Fruit fly (Drosophila melanogaster): Measurements from ENCODE around the gene CG5885.

DNA sequence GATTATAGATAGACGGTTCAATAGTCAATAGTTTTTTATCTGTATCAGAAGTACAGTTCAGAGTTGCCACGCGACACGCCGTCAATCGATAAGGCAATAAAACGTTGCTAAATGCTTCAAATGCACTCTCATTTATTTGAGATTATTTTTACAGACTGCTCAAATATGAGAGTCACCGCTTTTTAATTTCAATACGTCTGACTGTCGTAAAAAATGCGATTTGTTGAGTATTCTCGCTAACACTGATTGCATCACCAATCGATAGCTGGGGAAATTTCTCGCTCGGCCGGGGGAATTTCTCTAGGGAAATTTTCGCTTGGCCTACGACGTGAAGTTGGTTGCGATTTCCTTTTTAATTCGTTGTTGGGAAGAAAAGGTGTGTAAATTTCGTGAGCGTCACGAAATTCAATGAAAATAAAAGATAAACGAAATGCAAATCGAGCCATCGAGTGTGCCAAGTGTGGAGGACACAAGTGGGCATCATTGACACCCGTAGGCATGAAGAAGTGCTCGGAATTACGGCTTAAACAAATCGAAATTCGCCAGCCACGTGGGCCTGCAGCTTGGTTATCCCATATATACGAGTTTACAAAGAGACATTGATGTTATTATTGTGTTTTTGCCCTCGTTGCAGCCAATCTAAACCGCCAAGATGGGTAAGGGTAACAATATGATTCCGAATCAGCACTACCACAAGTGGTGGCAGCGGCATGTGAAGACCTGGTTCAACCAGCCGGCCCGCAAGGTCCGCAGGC lies 49.0 kb upstream of the CG5885 start, which contains the start of the genes Dref and RpL13:
- TF ChIP-seq Dll (optimal IDR thresholded peaks at IDR 0.05) (no peak), usp (GFP tag; optimal IDR thresholded peaks at IDR 0.05) (no peak), pan (optimal IDR thresholded peaks at IDR 0.05) (no peak), CG8478 (optimal IDR thresholded peaks at IDR 0.05) (no peak), psq (optimal IDR thresholded peaks at IDR 0.05) (no peak)

Data from whole organism.